Worm (Caenorhabditis elegans): ENCODE measurements around the gene Y41G9A.10.

The Y41G9A.10 gene

DNA sequence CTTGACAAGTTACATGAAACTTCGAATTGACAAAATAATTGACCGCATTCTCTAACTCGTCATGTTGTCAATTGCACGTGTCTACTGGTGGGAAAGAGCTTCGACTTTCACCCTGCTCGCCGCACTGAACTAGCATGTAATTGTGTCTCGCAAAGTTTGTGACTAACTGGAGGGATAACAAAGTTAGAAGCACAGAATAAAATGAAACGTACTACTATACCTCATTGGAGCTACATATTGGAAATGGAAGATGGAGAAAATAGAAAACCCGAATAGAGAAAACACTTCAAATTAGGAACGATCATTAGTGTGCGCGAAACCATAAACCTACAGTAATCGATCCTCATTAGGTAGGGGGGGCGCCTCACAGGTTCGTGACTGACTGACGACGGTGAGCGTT, 18.8 kb downstream of the Y41G9A.10 start:
- TF ChIP-seq zfp-3 (GFP tag; conservative IDR thresholded peaks at IDR 0.05), result no peak
- peak in 1 of 2 experiments; percentile 89 for TF ChIP-seq unc-62 (GFP tag; optimal IDR thresholded peaks at IDR 0.05 in 1 of 2)
- no peak for TF ChIP-seq unc-62 (tag; optimal IDR thresholded peaks at IDR 0.05)
- TF ChIP-seq aly-2 (tag; optimal IDR thresholded peaks at IDR 0.05), result no peak

DNA sequence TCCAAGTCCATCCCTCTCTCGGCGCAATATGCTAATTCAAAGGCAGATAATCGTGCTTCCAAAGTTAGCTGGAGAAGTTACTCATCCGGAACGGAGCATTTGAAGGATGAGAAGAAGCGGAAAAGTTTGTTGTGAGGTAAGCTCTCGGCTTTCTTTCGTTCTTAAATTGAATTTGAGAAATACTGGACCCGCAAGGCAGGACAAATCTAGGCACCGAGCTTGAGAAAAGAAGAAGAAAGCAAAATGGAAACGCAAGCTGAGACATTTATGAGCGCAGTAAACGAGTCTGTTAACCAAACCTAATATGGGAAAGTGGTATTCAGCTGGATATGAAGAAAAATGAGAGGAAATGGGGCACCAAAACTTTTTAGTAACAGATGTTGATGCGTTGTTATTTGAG, 20.4 kb downstream of the Y41G9A.10 start:
- TF ChIP-seq madf-5 (GFP tag; IDR thresholded peaks at IDR 0.05) (no peak), nhr-41 (GFP tag; IDR thresholded peaks at IDR 0.05) (no peak), dpl-1 (GFP tag; optimal IDR thresholded peaks at IDR 0.05) (no peak), ZK546.5 (tag; optimal IDR thresholded peaks at IDR 0.05) (no peak), nhr-111 (GFP tag; optimal IDR thresholded peaks at IDR 0.05) (no peak), nhr-77 (tag; optimal IDR thresholded peaks at IDR 0.05) (no peak), skn-1 (tag; optimal IDR thresholded peaks at IDR 0.05) (no peak), zip-11 (GFP tag; IDR thresholded peaks at IDR 0.05) (no peak), F26F4.8 (GFP tag; conservative IDR thresholded peaks at IDR 0.05) (no peak), ceh-20 (GFP tag; IDR thresholded peaks at IDR 0.05) (no peak), zip-2 (tag; optimal IDR thresholded peaks at IDR 0.05) (no peak), ceh-82 (tag; optimal IDR thresholded peaks at IDR 0.05) (no peak), set-16 (GFP tag; IDR thresholded peaks at IDR 0.05) (no peak), nhr-10 (tag; optimal IDR thresholded peaks at IDR 0.05) (no peak), nhr-237 (tag; optimal IDR thresholded peaks at IDR 0.05) (no peak)

DNA sequence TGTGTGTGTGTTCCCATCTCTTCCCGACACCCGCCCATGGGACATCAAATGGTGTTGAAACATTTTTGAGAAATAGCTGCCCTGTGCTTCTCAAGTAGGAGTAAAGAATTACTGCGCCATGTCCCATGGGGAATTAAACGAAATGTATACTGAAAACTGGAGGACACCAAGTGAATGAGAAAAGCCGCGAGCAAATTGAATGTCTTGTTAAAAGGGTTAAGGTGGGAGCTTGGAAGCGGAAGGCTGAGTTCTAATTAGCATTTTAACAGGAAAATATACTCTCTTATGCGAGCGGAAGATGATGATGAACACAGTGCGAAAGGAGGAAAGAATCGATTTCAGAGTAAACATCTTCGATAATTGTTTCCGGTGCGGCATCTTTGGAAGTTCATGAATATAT, 21.9 kb downstream of the Y41G9A.10 start:
- 0 out of 2 replicates have a peak, but pooled peaks have one; percentile 13 for TF ChIP-seq egl-43 (GFP tag; IDR thresholded peaks at IDR 0.05)
- TF ChIP-seq rbr-2 (tag; optimal IDR thresholded peaks at IDR 0.05), result no peak
- no peak for TF ChIP-seq hlh-30 (tag; optimal IDR thresholded peaks at IDR 0.05; ENCODE audit: insufficient read depth)
- TF ChIP-seq zag-1 (tag; optimal IDR thresholded peaks at IDR 0.05), result no peak
- TF ChIP-seq daf-12 (tag; optimal IDR thresholded peaks at IDR 0.05), result no peak
- TF ChIP-seq unc-62 (GFP tag; optimal IDR thresholded peaks at IDR 0.05 in 1 of 2), result peak in 1 of 2 experiments; percentile 15
- no peak for TF ChIP-seq unc-62 (tag; optimal IDR thresholded peaks at IDR 0.05)
- 0 out of 2 replicates have a peak, but pooled peaks have one; percentile 15 for TF ChIP-seq set-16 (GFP tag; IDR thresholded peaks at IDR 0.05)

ce11 chrX:2923888-2924287, 22.5 kb downstream of the Y41G9A.10 start, which contains the start of gene hst-3.2:
Gene hst-3.2, minus strand, starts transcription at chrX:2923988.
- TF ChIP-seq lin-15B (tag; optimal IDR thresholded peaks at IDR 0.05) (no peak), ceh-82 (tag; optimal IDR thresholded peaks at IDR 0.05) (no peak)

DNA sequence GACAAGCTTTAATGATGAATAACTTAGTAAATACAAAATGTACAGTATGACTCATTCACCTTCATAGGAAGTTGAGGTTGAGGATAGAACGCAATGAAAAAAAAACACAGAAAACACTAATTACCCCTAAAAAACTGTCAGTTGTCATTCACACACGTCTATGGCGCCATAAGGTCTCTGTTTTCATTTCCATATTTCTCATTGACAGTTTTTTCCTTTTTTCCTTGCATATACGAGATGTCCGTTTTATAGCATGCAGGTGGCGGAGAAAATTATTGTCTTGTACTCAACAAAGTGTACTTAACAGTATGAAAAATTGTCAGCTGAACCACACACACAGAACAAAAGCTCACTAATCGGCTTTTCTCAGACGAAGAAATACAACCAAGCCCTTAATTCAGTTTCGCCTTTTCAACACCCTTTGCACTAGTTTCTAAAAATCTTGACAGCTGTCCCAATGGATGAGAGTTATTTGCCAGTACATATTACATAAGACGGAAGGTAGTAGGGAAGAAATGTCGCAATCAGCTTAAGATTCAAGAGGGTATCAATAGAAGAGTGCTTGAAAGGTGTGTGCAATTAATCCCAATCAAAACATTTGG, 23.7 kb downstream of the Y41G9A.10 start:
- peak in 1 of 2 experiments; percentile 95 for TF ChIP-seq unc-62 (GFP tag; optimal IDR thresholded peaks at IDR 0.05 in 1 of 2)
- TF ChIP-seq unc-62 (tag; optimal IDR thresholded peaks at IDR 0.05), result no peak
- TF ChIP-seq hlh-30 (tag; optimal IDR thresholded peaks at IDR 0.05; ENCODE audit: insufficient read depth), result no peak
- no peak for TF ChIP-seq ctbp-1 (GFP tag; IDR thresholded peaks at IDR 0.05)

- TF ChIP-seq hlh-11 (tag; optimal IDR thresholded peaks at IDR 0.05) (no peak), T26A8.4 (GFP tag; IDR thresholded peaks at IDR 0.05) (no peak), rbr-2 (tag; optimal IDR thresholded peaks at IDR 0.05) (no peak), skn-1 (tag; optimal IDR thresholded peaks at IDR 0.05) (no peak), nhr-48 (tag; optimal IDR thresholded peaks at IDR 0.05) (no peak), nhr-28 (tag; optimal IDR thresholded peaks at IDR 0.05) (no peak), zip-2 (tag; optimal IDR thresholded peaks at IDR 0.05) (no peak), snpc-4 (tag; optimal IDR thresholded peaks at IDR 0.05) (no peak), lin-13 (GFP tag; optimal IDR thresholded peaks at IDR 0.05) (no peak)
Measured at ce11 chrX:2921737-2922136, 24.6 kb downstream of the Y41G9A.10 start.

All from whole organism, L4 larva.